Fruit fly (Drosophila melanogaster) whole organism, embryonic: ENCODE data around the gene CG1943.
A peak's percentile ranks its signal among the peaks of the same experiment; 100 is the strongest.

Experiments
- B-H2 ChIP-seq: fragments of 200-800 bp; sonication (Bioruptor generic); optimal IDR thresholded peaks from 2 replicates; lab custom pipeline; 2018; ENCODE audit warnings: missing biosample characterization, mild to moderate bottlenecking, missing genetic modification characterization
- BEAF-32 ChIP-seq: fragments of 200-800 bp; sonication (Bioruptor generic); optimal IDR thresholded peaks from 3 replicates; lab custom pipeline; 2017; ENCODE audit warnings: missing biosample characterization, missing genetic modification characterization, mild to moderate bottlenecking, moderate library complexity, missing genetic modification reagents
- Bgb ChIP-seq: fragments of 200-800 bp; sonication (Bioruptor generic); IDR thresholded peaks from 2 replicates; pipeline ENCODE4 v1.3.6; 2022; ENCODE audit warnings: missing biosample characterization, missing genetic modification characterization; ENCODE audit not compliant: partially characterized antibody
- CG10147 ChIP-seq: fragments of 200-800 bp; sonication (Bioruptor generic); optimal IDR thresholded peaks from 2 replicates; lab custom pipeline; 2019; ENCODE audit warnings: missing biosample characterization, mild to moderate bottlenecking, missing genetic modification characterization, moderate library complexity
- CG10267 ChIP-seq: fragments of 200-800 bp; sonication (Bioruptor generic); optimal IDR thresholded peaks from 2 replicates; lab custom pipeline; 2018; ENCODE audit warnings: missing biosample characterization, mild to moderate bottlenecking, missing genetic modification characterization, moderate library complexity
- CG10274 ChIP-seq: fragments of 200-800 bp; sonication (Bioruptor generic); optimal IDR thresholded peaks from 3 replicates; lab custom pipeline; 2017; ENCODE audit warnings: missing biosample characterization, mild to moderate bottlenecking, missing genetic modification characterization
- CG11504 ChIP-seq: fragments of 200-800 bp; sonication (Bioruptor generic); optimal IDR thresholded peaks from 3 replicates; lab custom pipeline; 2019; ENCODE audit warnings: missing biosample characterization, mild to moderate bottlenecking, missing genetic modification characterization, moderate library complexity
- CG13287 ChIP-seq: fragments of 200-800 bp; sonication (Bioruptor generic); IDR thresholded peaks from 2 replicates; pipeline ENCODE4 v1.3.6; 2022; ENCODE audit warnings: missing biosample characterization, missing genetic modification characterization; ENCODE audit not compliant: partially characterized antibody
- CG13624 ChIP-seq: fragments of 200-800 bp; sonication (Bioruptor generic); optimal IDR thresholded peaks from 2 replicates; lab custom pipeline; 2016; ENCODE audit warnings: missing biosample characterization, missing genetic modification characterization
- CG14860 ChIP-seq: fragments of 200-800 bp; sonication (Bioruptor generic); IDR thresholded peaks from 3 replicates; pipeline ENCODE4 v1.3.6; 2022; ENCODE audit warnings: missing biosample characterization, missing genetic modification characterization; ENCODE audit not compliant: partially characterized antibody
- CG14965 ChIP-seq: fragments of 200-800 bp; sonication (Bioruptor generic); optimal IDR thresholded peaks from 2 replicates; lab custom pipeline; 2016; ENCODE audit warnings: missing biosample characterization, missing genetic modification characterization, borderline replicate concordance
- CG1529 ChIP-seq: fragments of 200-800 bp; sonication (Bioruptor generic); optimal IDR thresholded peaks from 3 replicates; lab custom pipeline; 2018; ENCODE audit warnings: missing biosample characterization, missing genetic modification characterization
- CG1603 ChIP-seq: fragments of 200-800 bp; sonication (Bioruptor generic); optimal IDR thresholded peaks from 2 replicates; lab custom pipeline; 2019; ENCODE audit warnings: missing biosample characterization, mild to moderate bottlenecking, missing genetic modification characterization, moderate library complexity
- CG17385 ChIP-seq: fragments of 200-800 bp; sonication (Bioruptor generic); optimal IDR thresholded peaks from 3 replicates; lab custom pipeline; 2018; ENCODE audit warnings: missing biosample characterization, mild to moderate bottlenecking, missing genetic modification characterization
- CG32532 ChIP-seq: fragments of 200-800 bp; sonication (Bioruptor generic); IDR thresholded peaks from 2 replicates; pipeline ENCODE4 v1.3.6; 2022; ENCODE audit warnings: missing biosample characterization, missing genetic modification characterization
- CG34224 ChIP-seq: fragments of 200-800 bp; sonication (Bioruptor generic); IDR thresholded peaks from 3 replicates; pipeline ENCODE4 v1.3.6; 2022; ENCODE audit warnings: missing biosample characterization, missing genetic modification characterization; ENCODE audit not compliant: partially characterized antibody
- CG7786 ChIP-seq: fragments of 200-800 bp; sonication (Bioruptor generic); optimal IDR thresholded peaks from 2 replicates; lab custom pipeline; 2016; ENCODE audit warnings: missing biosample characterization, missing genetic modification characterization
- CG8089 ChIP-seq: fragments of 200-800 bp; sonication (Bioruptor generic); optimal IDR thresholded peaks from 3 replicates; lab custom pipeline; 2016; ENCODE audit warnings: missing biosample characterization, missing genetic modification characterization
- Dp ChIP-seq: fragments of 200-800 bp; sonication (Bioruptor generic); optimal IDR thresholded peaks from 2 replicates; lab custom pipeline; 2018; ENCODE audit warnings: missing biosample characterization, mild to moderate bottlenecking, missing genetic modification characterization, moderate library complexity
- Elba2 ChIP-seq: fragments of 200-800 bp; sonication (Bioruptor generic); optimal IDR thresholded peaks from 3 replicates; lab custom pipeline; 2016; ENCODE audit warnings: missing biosample characterization, missing genetic modification characterization
- Fer2 ChIP-seq: fragments of 200-800 bp; sonication (Bioruptor generic); optimal IDR thresholded peaks from 2 replicates; lab custom pipeline; 2018; ENCODE audit warnings: missing biosample characterization, mild to moderate bottlenecking, missing genetic modification characterization, moderate library complexity
- Hmx ChIP-seq: fragments of 200-800 bp; sonication (Bioruptor generic); optimal IDR thresholded peaks from 2 replicates; lab custom pipeline; 2016; ENCODE audit warnings: missing biosample characterization, missing genetic modification characterization
- Lpt ChIP-seq: fragments of >200 bp; optimal IDR thresholded peaks from 2 replicates; lab custom pipeline; 2018; ENCODE audit warnings: missing biosample characterization, missing genetic modification characterization
- Mrtf ChIP-seq: fragments of 200-800 bp; sonication (Bioruptor generic); IDR thresholded peaks from 3 replicates; pipeline ENCODE4 v1.3.6; 2022; ENCODE audit warnings: missing biosample characterization, missing genetic modification characterization
- NC2α ChIP-seq: fragments of 200-800 bp; sonication (Bioruptor generic); optimal IDR thresholded peaks from 2 replicates; lab custom pipeline; 2016; ENCODE audit warnings: missing biosample characterization, missing genetic modification characterization
- NfI ChIP-seq: fragments of 200-800 bp; sonication (Bioruptor generic); optimal IDR thresholded peaks from 3 replicates; lab custom pipeline; 2018; ENCODE audit warnings: missing biosample characterization, mild to moderate bottlenecking, missing genetic modification characterization, moderate library complexity
- Poxn ChIP-seq: fragments of 200-800 bp; sonication (Bioruptor generic); IDR thresholded peaks from 2 replicates; pipeline ENCODE4 v1.3.6; 2022; ENCODE audit warnings: missing biosample characterization, missing genetic modification characterization
- Ravus ChIP-seq: fragments of 200-800 bp; sonication (Bioruptor generic); IDR thresholded peaks from 2 replicates; pipeline ENCODE4 v1.3.6; 2022; ENCODE audit warnings: missing biosample characterization, missing genetic modification characterization
- Rfx ChIP-seq: fragments of 200-800 bp; sonication (Bioruptor generic); IDR thresholded peaks from 2 replicates; pipeline ENCODE4 v1.3.6; 2022; ENCODE audit warnings: missing biosample characterization, missing genetic modification characterization
- Sin3A ChIP-seq: fragments of >200 bp; optimal IDR thresholded peaks from 2 replicates; lab custom pipeline; 2018
- YL-1 ChIP-seq: fragments of 200-800 bp; sonication (Bioruptor generic); optimal IDR thresholded peaks from 3 replicates; lab custom pipeline; 2017; ENCODE audit warnings: missing biosample characterization, mild to moderate bottlenecking, missing genetic modification characterization
- ab ChIP-seq: fragments of 200-800 bp; sonication (Bioruptor generic); optimal IDR thresholded peaks from 2 replicates; lab custom pipeline; 2016; ENCODE audit warnings: missing biosample characterization, missing genetic modification characterization
- bcd ChIP-seq: fragments of 200-800 bp; sonication (Bioruptor generic); optimal IDR thresholded peaks from 2 replicates; lab custom pipeline; 2017; ENCODE audit warnings: missing biosample characterization, mild to moderate bottlenecking, missing genetic modification characterization
- chif ChIP-seq, 2 experiments: fragments of 200-800 bp; sonication (Bioruptor generic); optimal IDR thresholded peaks; 3 replicates each; lab custom pipeline; 2016; ENCODE audit warnings: missing biosample characterization in 2 of 2, missing genetic modification characterization in 2 of 2
- ci ChIP-seq: fragments of 200-800 bp; sonication (Bioruptor generic); IDR thresholded peaks from 3 replicates; pipeline ENCODE4 v1.3.6; 2022; ENCODE audit warnings: missing biosample characterization, missing genetic modification characterization
- dan ChIP-seq: fragments of 200-800 bp; sonication (Bioruptor generic); IDR thresholded peaks from 2 replicates; pipeline ENCODE4 v1.3.6; 2022; ENCODE audit warnings: missing biosample characterization, missing genetic modification characterization
- dm ChIP-seq: fragments of 200-800 bp; sonication (Bioruptor generic); optimal IDR thresholded peaks from 3 replicates; lab custom pipeline; 2016; ENCODE audit warnings: missing biosample characterization, missing genetic modification characterization
- ewg ChIP-seq: fragments of 200-800 bp; sonication (Bioruptor generic); optimal IDR thresholded peaks from 3 replicates; lab custom pipeline; 2017; ENCODE audit warnings: mild to moderate bottlenecking, missing biosample characterization, missing genetic modification reagents, missing genetic modification characterization
- fd64A ChIP-seq: fragments of 200-800 bp; sonication (Bioruptor generic); optimal IDR thresholded peaks from 3 replicates; lab custom pipeline; 2018; ENCODE audit warnings: missing biosample characterization, mild to moderate bottlenecking, missing genetic modification characterization
- mam ChIP-seq: fragments of 200-800 bp; sonication (Bioruptor generic); optimal IDR thresholded peaks from 3 replicates; lab custom pipeline; 2016; ENCODE audit warnings: missing biosample characterization, missing genetic modification characterization
- nmo ChIP-seq: fragments of 200-800 bp; sonication (Bioruptor generic); optimal IDR thresholded peaks from 2 replicates; lab custom pipeline; 2018; ENCODE audit warnings: missing biosample characterization, mild to moderate bottlenecking, missing genetic modification characterization, moderate library complexity
- peb ChIP-seq: fragments of 200-800 bp; sonication (Bioruptor generic); IDR thresholded peaks from 2 replicates; pipeline ENCODE4 v1.3.6; 2022; ENCODE audit warnings: missing biosample characterization, missing genetic modification characterization
- pnt ChIP-seq: fragments of 200-800 bp; sonication (Bioruptor generic); optimal IDR thresholded peaks from 3 replicates; lab custom pipeline; 2016; ENCODE audit warnings: missing biosample characterization, missing genetic modification characterization
- pzg ChIP-seq: fragments of 200-800 bp; sonication (Bioruptor generic); optimal IDR thresholded peaks from 3 replicates; lab custom pipeline; 2018; ENCODE audit warnings: missing biosample characterization, mild to moderate bottlenecking, missing genetic modification characterization, moderate library complexity
- rib ChIP-seq: fragments of 200-800 bp; sonication (Bioruptor generic); IDR thresholded peaks from 2 replicates; pipeline ENCODE4 v1.3.6; 2022; ENCODE audit warnings: missing biosample characterization, missing genetic modification characterization
- sr ChIP-seq: fragments of 200-800 bp; sonication (Bioruptor generic); IDR thresholded peaks from 3 replicates; pipeline ENCODE4 v1.3.6; 2022; ENCODE audit warnings: missing biosample characterization, missing genetic modification characterization
- ssp ChIP-seq: fragments of 200-800 bp; sonication (Bioruptor generic); IDR thresholded peaks from 2 replicates; pipeline ENCODE4 v1.3.6; 2022; ENCODE audit warnings: missing biosample characterization, missing genetic modification characterization
- unc-4 ChIP-seq: fragments of 200-800 bp; sonication (Bioruptor generic); IDR thresholded peaks from 2 replicates; pipeline ENCODE4 v1.3.6; 2022; ENCODE audit warnings: missing biosample characterization, missing genetic modification characterization; ENCODE audit not compliant: partially characterized antibody
- usp ChIP-seq: fragments of >200 bp; optimal IDR thresholded peaks from 2 replicates; lab custom pipeline; 2017; ENCODE audit warnings: missing biosample characterization, missing genetic modification characterization
- zen ChIP-seq: fragments of 200-800 bp; sonication (Bioruptor generic); optimal IDR thresholded peaks from 3 replicates; lab custom pipeline; 2018; ENCODE audit warnings: missing biosample characterization, mild to moderate bottlenecking, missing genetic modification characterization, moderate library complexity

The CG1943 gene

dm6 chr3R:7074297-7075114 lies at the start of gene CG1943, which contains the start of gene Ufl1 (continued):
- TF ChIP-seq dm: peak; percentile 69
- TF ChIP-seq ab (GFP tag; lab: Kevin White, UChicago): no peak
- TF ChIP-seq Lpt (GFP tag; lab: Kevin White, UChicago): no peak
- peak; percentile 8 for TF ChIP-seq zen (tag; lab: Kevin White, UChicago)
- TF ChIP-seq sr (GFP tag; lab: Robert Waterston, UW): no peak
- no peak for TF ChIP-seq B-H2 (GFP tag; lab: Kevin White, UChicago)
- TF ChIP-seq CG11504: peak; percentile 21
- no peak for TF ChIP-seq dan (GFP tag; lab: Robert Waterston, UW)
- TF ChIP-seq usp (GFP tag; lab: Kevin White, UChicago): no peak
- TF ChIP-seq CG10267 (tag; lab: Kevin White, UChicago): peak; percentile 71
- peak; percentile 35 for TF ChIP-seq CG1603 (tag; lab: Kevin White, UChicago)
- TF ChIP-seq rib: no peak
- TF ChIP-seq pzg (GFP tag; lab: Kevin White, UChicago): peak; percentile 88
- no peak for TF ChIP-seq Bgb (GFP tag; lab: Robert Waterston, UW)
- TF ChIP-seq CG7786 (GFP tag; lab: Kevin White, UChicago): no peak
- no peak for TF ChIP-seq Fer2 (tag; lab: Kevin White, UChicago)
- TF ChIP-seq NC2α (GFP tag; lab: Kevin White, UChicago): no peak
- no peak for TF ChIP-seq CG10147 (GFP tag; lab: Kevin White, UChicago)
- no peak for TF ChIP-seq mam
- no peak for TF ChIP-seq ssp (GFP tag; lab: Robert Waterston, UW)
- no peak for TF ChIP-seq bcd (GFP tag; lab: Kevin White, UChicago)
- no peak for TF ChIP-seq CG8089
- peak; percentile 74 for TF ChIP-seq ewg (GFP tag; lab: Kevin White, UChicago)
- TF ChIP-seq unc-4: no peak
- TF ChIP-seq chif (GFP tag; optimal IDR thresholded peaks at IDR 0.05; lab: Kevin White, UChicago): no peak
- TF ChIP-seq Dp (GFP tag; lab: Kevin White, UChicago): peak; percentile 74
- TF ChIP-seq BEAF-32 (GFP tag; lab: Kevin White, UChicago): peak; percentile 93
- TF ChIP-seq CG32532: no peak
- TF ChIP-seq Poxn (GFP tag; lab: Robert Waterston, UW): no peak
- no peak for TF ChIP-seq Ravus (GFP tag; lab: Robert Waterston, UW)
- no peak for TF ChIP-seq Hmx (GFP tag; lab: Kevin White, UChicago)
- TF ChIP-seq peb (GFP tag; lab: Robert Waterston, UW): no peak
- no peak for TF ChIP-seq CG10274
- TF ChIP-seq Mrtf: no peak
- TF ChIP-seq CG14860: no peak
- no peak for TF ChIP-seq CG14965
- TF ChIP-seq pnt (GFP tag; lab: Kevin White, UChicago): no peak
- TF ChIP-seq CG1529 (GFP tag; lab: Kevin White, UChicago): no peak
- TF ChIP-seq CG13624 (GFP tag; lab: Kevin White, UChicago): no peak
- TF ChIP-seq Elba2 (GFP tag; lab: Kevin White, UChicago): no peak
- no peak for TF ChIP-seq Rfx (GFP tag; lab: Robert Waterston, UW)
- TF ChIP-seq NfI: no peak
- TF ChIP-seq CG13287 (GFP tag; lab: Robert Waterston, UW): no peak
- no peak for TF ChIP-seq ci
- TF ChIP-seq CG17385 (GFP tag; lab: Kevin White, UChicago): no peak
- peak; percentile 1 for TF ChIP-seq fd64A (GFP tag; lab: Kevin White, UChicago)
- peak; percentile 69 for TF ChIP-seq YL-1 (GFP tag; lab: Kevin White, UChicago)
- TF ChIP-seq Sin3A (lab: Kevin White, UChicago): peak; percentile 88
- peak; percentile 65 for TF ChIP-seq nmo (GFP tag; lab: Kevin White, UChicago)
- TF ChIP-seq CG34224 (GFP tag; lab: Robert Waterston, UW): no peak
